Worm (Caenorhabditis elegans) whole organism, mixed stage, embryonic: ENCODE data around the gene npp-3.

ENCODE experiments used
- nhr-76 ChIP-seq: sonication (generic microtip); optimal IDR thresholded peaks from 2 replicates; lab custom pipeline; 2017; ENCODE audit warnings: missing biosample characterization, missing genetic modification characterization
- unc-39 ChIP-seq: fragments of 150-350 bp; optimal IDR thresholded peaks from 2 replicates; lab custom pipeline; 2014; ENCODE audit warnings: missing biosample characterization, missing genetic modification characterization

DNA sequence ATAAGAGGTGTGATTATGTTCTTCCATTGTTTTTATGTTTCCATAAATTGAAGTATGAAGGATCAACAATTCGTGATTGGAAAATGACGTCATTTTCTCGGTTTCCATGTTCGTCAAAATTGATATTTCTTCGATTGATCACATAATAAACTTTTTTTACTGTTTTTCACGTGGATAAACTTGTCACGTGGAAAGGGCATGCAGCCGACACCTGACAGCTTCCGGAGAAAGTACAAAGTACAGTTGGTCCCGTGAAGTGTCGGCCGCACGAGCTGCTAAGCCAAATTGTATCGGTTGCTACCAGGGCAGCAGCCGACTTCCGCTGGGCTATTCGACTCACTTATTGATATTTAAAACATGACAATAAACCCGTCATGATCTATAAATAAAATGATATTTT lies 32.9 kb downstream of the npp-3 start:
- TF ChIP-seq nhr-76 (tag; lab: Kevin White, UChicago) (no peak), unc-39 (tag; lab: Kevin White, UChicago) (no peak)
